Fruit fly (Drosophila melanogaster) Kc167 (cell line): ENCODE results near the gene Wdr59.

Experiments used
- Myc ChIP-seq: fragments of >200 bp; optimal IDR thresholded peaks from 2 replicates; lab custom pipeline; 2017; ENCODE audit warnings: missing external identifiers
- Sin3A ChIP-seq: fragments of >200 bp; optimal IDR thresholded peaks from 2 replicates; lab custom pipeline; 2018; ENCODE audit warnings: missing external identifiers
- h ChIP-seq: fragments of >200 bp; optimal IDR thresholded peaks from 3 replicates; lab custom pipeline; 2018; ENCODE audit warnings: missing external identifiers
- insv ChIP-seq: fragments of >200 bp; optimal IDR thresholded peaks from 3 replicates; lab custom pipeline; 2018; ENCODE audit warnings: missing external identifiers
- psq ChIP-seq: fragments of >200 bp; optimal IDR thresholded peaks from 2 replicates; lab custom pipeline; 2017; ENCODE audit warnings: missing external identifiers
- ttk ChIP-seq: sonication (Bioruptor generic); optimal IDR thresholded peaks from 2 replicates; lab custom pipeline; 2017; ENCODE audit warnings: missing external identifiers

- TF ChIP-seq psq (lab: Kevin White, UChicago) (no peak), Sin3A (no peak), h (lab: Kevin White, UChicago) (no peak), insv (lab: Kevin White, UChicago) (no peak), ttk (lab: Kevin White, UChicago) (no peak), Myc (lab: Kevin White, UChicago) (no peak)
Observed at dm6 chr2L:11058111-11058665, 33.1 kb upstream of the Wdr59 start.
